Worm (Caenorhabditis elegans): Measurements from ENCODE around the gene eef-1A.2.

The eef-1A.2 gene

ce11 chrX:7798248-7799020 is 25.0 kb upstream of the eef-1A.2 start, which contains the start of gene adm-4:
Gene adm-4 (minus strand): TSS chrX:7798298.
- TF ChIP-seq fkh-2 (tag; optimal IDR thresholded peaks at IDR 0.05), result no peak
- TF ChIP-seq mdl-1 (tag; optimal IDR thresholded peaks at IDR 0.05), result no peak
- peak; percentile 28 for TF ChIP-seq hmg-11 (tag; optimal IDR thresholded peaks at IDR 0.05)
- no peak for TF ChIP-seq elt-1 (tag; optimal IDR thresholded peaks at IDR 0.05)
- TF ChIP-seq elt-3 (tag; optimal IDR thresholded peaks at IDR 0.05), result no peak
- TF ChIP-seq jun-1 (tag; optimal IDR thresholded peaks at IDR 0.05), result no peak
- no peak for TF ChIP-seq unc-62 (GFP tag; optimal IDR thresholded peaks at IDR 0.05)
- no peak for TF ChIP-seq tbx-2 (tag; optimal IDR thresholded peaks at IDR 0.05)
- TF ChIP-seq R02D3.7 (tag; optimal IDR thresholded peaks at IDR 0.05), result no peak
- TF ChIP-seq nhr-237 (tag; optimal IDR thresholded peaks at IDR 0.05), result no peak
- TF ChIP-seq lin-15B (tag; optimal IDR thresholded peaks at IDR 0.05), result peak; percentile 18
- TF ChIP-seq ama-1 (optimal IDR thresholded peaks at IDR 0.05), result no peak
- TF ChIP-seq ZK546.5 (tag; optimal IDR thresholded peaks at IDR 0.05), result no peak
- no peak for TF ChIP-seq egl-27 (tag; optimal IDR thresholded peaks at IDR 0.05)
- no peak for TF ChIP-seq lsy-12 (tag; optimal IDR thresholded peaks at IDR 0.05)
- TF ChIP-seq daf-12 (tag; optimal IDR thresholded peaks at IDR 0.05), result no peak
- TF ChIP-seq ztf-11 (tag; optimal IDR thresholded peaks at IDR 0.05), result no peak
- no peak for TF ChIP-seq mml-1 (tag; optimal IDR thresholded peaks at IDR 0.05)
- peak; percentile 48 for TF ChIP-seq nfya-1 (tag; optimal IDR thresholded peaks at IDR 0.05; ENCODE audit: insufficient read depth)
- TF ChIP-seq zag-1 (tag; optimal IDR thresholded peaks at IDR 0.05), result no peak
- peak; percentile 48 for TF ChIP-seq nhr-23 (tag; optimal IDR thresholded peaks at IDR 0.05)
- no peak for TF ChIP-seq eor-1 (tag; optimal IDR thresholded peaks at IDR 0.05)
- TF ChIP-seq ceh-28 (tag; optimal IDR thresholded peaks at IDR 0.05), result no peak
- TF ChIP-seq nhr-25 (tag; optimal IDR thresholded peaks at IDR 0.05), result peak; percentile 2
- no peak for TF ChIP-seq ztf-4 (tag; optimal IDR thresholded peaks at IDR 0.05)
- peak; percentile 14 for TF ChIP-seq nhr-43 (tag; optimal IDR thresholded peaks at IDR 0.05; ENCODE audit: poor library complexity, severe bottlenecking)
- no peak for TF ChIP-seq ceh-82 (tag; optimal IDR thresholded peaks at IDR 0.05)
- TF ChIP-seq elt-2 (tag; optimal IDR thresholded peaks at IDR 0.05), result peak; percentile 29
- peak; percentile 53 for TF ChIP-seq pha-4 (tag; optimal IDR thresholded peaks at IDR 0.05)
- no peak for TF ChIP-seq unc-39 (tag; optimal IDR thresholded peaks at IDR 0.05)
- no peak for TF ChIP-seq skn-1 (tag; optimal IDR thresholded peaks at IDR 0.05)

- TF ChIP-seq ceh-82 (tag; optimal IDR thresholded peaks at IDR 0.05), result no peak
- no peak for TF ChIP-seq nhr-28 (tag; optimal IDR thresholded peaks at IDR 0.05)
- TF ChIP-seq pqm-1 (tag; optimal IDR thresholded peaks at IDR 0.05), result peak; percentile 43
- no peak for TF ChIP-seq egl-5 (tag; optimal IDR thresholded peaks at IDR 0.05)
- TF ChIP-seq elt-2 (tag; optimal IDR thresholded peaks at IDR 0.05), result peak; percentile 50
- TF ChIP-seq pha-4 (tag; optimal IDR thresholded peaks at IDR 0.05), result peak; percentile 11
Measured at ce11 chrX:7799680-7800079, 23.8 kb upstream of the eef-1A.2 start, which contains the start of gene gpx-7. Gene gpx-7 (minus strand): TSS chrX:7799780.

- TF ChIP-seq elt-2 (tag; optimal IDR thresholded peaks at IDR 0.05), result peak; percentile 1
- no peak for TF ChIP-seq zag-1 (tag; optimal IDR thresholded peaks at IDR 0.05)
Measured at ce11 chrX:7800370-7800769, 23.1 kb upstream of the eef-1A.2 start.

ce11 chrX:7808388-7808787 is 15.1 kb upstream of the eef-1A.2 start:
- TF ChIP-seq pha-4 (tag; optimal IDR thresholded peaks at IDR 0.05) (peak; percentile 17), nhr-11 (tag; optimal IDR thresholded peaks at IDR 0.05) (no peak), ceh-28 (tag; optimal IDR thresholded peaks at IDR 0.05) (peak; percentile 66), ama-1 (optimal IDR thresholded peaks at IDR 0.05) (peak; percentile 29)

All from whole organism, L3 larva.